Worm (Caenorhabditis elegans) whole organism, L2 larva: ENCODE results near the gene F41E6.17.

Experiments used
- ceh-82 ChIP-seq: fragments of 150-350 bp; optimal IDR thresholded peaks from 2 replicates; lab custom pipeline; 2014; ENCODE audit warnings: missing biosample characterization, missing genetic modification characterization
- nhr-25 ChIP-seq: fragments of 150-350 bp; sonication (generic microtip); optimal IDR thresholded peaks from 3 replicates; lab custom pipeline; 2014; ENCODE audit warnings: missing biosample characterization, missing genetic modification characterization
- nhr-6 ChIP-seq: fragments of 150-350 bp; optimal IDR thresholded peaks from 2 replicates; lab custom pipeline; 2014; ENCODE audit warnings: missing biosample characterization, missing genetic modification characterization
- nhr-77 ChIP-seq: fragments of 150-350 bp; optimal IDR thresholded peaks from 2 replicates; lab custom pipeline; 2014; ENCODE audit warnings: missing biosample characterization, missing genetic modification characterization
- ztf-1 ChIP-seq: fragments of 200-800 bp; sonication (Bioruptor generic); conservative IDR thresholded peaks from 2 replicates; pipeline ENCODE4 v1.3.6; 2022; ENCODE audit warnings: missing genetic modification characterization, missing compliant biosample characterization

ce11 chrV:8592691-8593307 lies 31.1 kb upstream of the F41E6.17 start:
- TF ChIP-seq ceh-82 (no peak), nhr-77 (tag; lab: Kevin White, UChicago) (no peak), ztf-1 (GFP tag; lab: Robert Waterston, UW) (no peak), nhr-6 (no peak), nhr-25 (tag; lab: Kevin White, UChicago) (no peak)
